Worm (Caenorhabditis elegans): ENCODE data around the gene exos-2.

DNA sequence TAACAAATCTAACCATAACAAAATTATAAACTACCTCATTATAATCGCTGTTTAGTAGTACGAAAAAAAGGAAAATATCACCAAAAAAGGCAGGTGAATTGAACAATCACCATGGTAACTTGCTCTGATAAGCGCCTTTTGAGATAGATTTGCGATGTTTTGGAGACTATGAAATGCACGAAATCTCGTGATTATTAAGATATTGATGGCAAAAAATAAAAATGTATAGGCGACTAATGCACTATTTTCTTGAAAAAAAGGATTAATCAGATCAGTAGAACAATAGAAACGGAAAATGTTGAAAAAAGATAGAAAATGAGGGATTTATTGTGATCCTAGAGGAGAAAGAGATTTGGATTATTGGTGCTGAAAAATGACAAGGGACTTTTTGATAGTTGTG is 26.7 kb upstream of the exos-2 start:
- TF ChIP-seq Y95B8A.8 (GFP tag; IDR thresholded peaks at IDR 0.05): no peak
- no peak for TF ChIP-seq lin-40 (tag; optimal IDR thresholded peaks at IDR 0.05)
- TF ChIP-seq ztf-26 (tag; optimal IDR thresholded peaks at IDR 0.05): no peak
- TF ChIP-seq unc-130 (GFP tag; optimal IDR thresholded peaks at IDR 0.05): no peak
- no peak for TF ChIP-seq Y53G8AR.9 (GFP tag; conservative IDR thresholded peaks at IDR 0.05)
- no peak for TF ChIP-seq mcd-1 (GFP tag; IDR thresholded peaks at IDR 0.05)
- no peak for TF ChIP-seq unc-62 (GFP tag; optimal IDR thresholded peaks at IDR 0.05)
- TF ChIP-seq ceh-40 (GFP tag; IDR thresholded peaks at IDR 0.05): no peak
- no peak for TF ChIP-seq bed-2 (GFP tag; IDR thresholded peaks at IDR 0.05)
- no peak for TF ChIP-seq nfya-1 (tag; optimal IDR thresholded peaks at IDR 0.05; ENCODE audit: borderline replicate concordance, insufficient read depth)
- TF ChIP-seq snpc-4 (GFP tag; optimal IDR thresholded peaks at IDR 0.05): no peak
- TF ChIP-seq snpc-4 (tag; optimal IDR thresholded peaks at IDR 0.05): no peak

Measured in whole organism, young adult.